Worm (Caenorhabditis elegans) whole organism, late embryonic: ENCODE results near the gene ver-1.

Experiments
- elt-4 ChIP-seq: sonication (generic microtip); optimal IDR thresholded peaks from 2 replicates; lab custom pipeline; 2016; ENCODE audit warnings: missing genetic modification characterization, missing compliant biosample characterization
- fax-1 ChIP-seq: sonication (generic microtip); optimal IDR thresholded peaks from 2 replicates; lab custom pipeline; 2016; ENCODE audit warnings: missing genotype, missing genetic modification characterization, missing compliant biosample characterization
- nhr-232 ChIP-seq: sonication (generic microtip); optimal IDR thresholded peaks from 2 replicates; lab custom pipeline; 2016; ENCODE audit warnings: missing genetic modification characterization, missing compliant biosample characterization
- pha-2 ChIP-seq: sonication (generic microtip); optimal IDR thresholded peaks from 2 replicates; lab custom pipeline; 2017; ENCODE audit warnings: mild to moderate bottlenecking, missing genetic modification characterization, missing compliant biosample characterization
- sox-4 ChIP-seq: sonication (generic microtip); optimal IDR thresholded peaks from 2 replicates; lab custom pipeline; 2017; ENCODE audit warnings: mild to moderate bottlenecking, missing genetic modification characterization, inconsistent platforms, missing compliant biosample characterization

- TF ChIP-seq pha-2: no peak
- TF ChIP-seq nhr-232 (tag; lab: Kevin White, UChicago): no peak
- TF ChIP-seq elt-4: no peak
- TF ChIP-seq sox-4 (tag; lab: Kevin White, UChicago): no peak
- no peak for TF ChIP-seq fax-1 (tag; lab: Kevin White, UChicago)
Observed at ce11 chrIII:190686-191085, 34.1 kb downstream of the ver-1 start, which contains the start of gene cox-17.
